Fruit fly (Drosophila melanogaster) whole organism: ENCODE results near the gene CG43291.

Experiments used
- CG8478 ChIP-seq: fragments of >200 bp; optimal IDR thresholded peaks from 2 replicates; lab custom pipeline; 2018; ENCODE audit warnings: inconsistent platforms
- Dll ChIP-seq: fragments of >200 bp; optimal IDR thresholded peaks from 2 replicates; lab custom pipeline; 2017
- EcR ChIP-seq, 2 experiments: fragments of >200 bp; optimal IDR thresholded peaks; 2 replicates each; lab custom pipeline; 2017; ENCODE audit warnings: missing biosample characterization in 2 of 2, missing genetic modification characterization in 2 of 2, missing genetic modification reagents in 2 of 2
- pan ChIP-seq: fragments of >200 bp; optimal IDR thresholded peaks from 2 replicates; lab custom pipeline; 2017
- psq ChIP-seq: fragments of >200 bp; optimal IDR thresholded peaks from 2 replicates; lab custom pipeline; 2017
- usp ChIP-seq: fragments of >200 bp; optimal IDR thresholded peaks from 2 replicates; lab custom pipeline; 2017; ENCODE audit warnings: missing biosample characterization, missing genetic modification characterization, mixed read lengths

CG43291 gene

DNA sequence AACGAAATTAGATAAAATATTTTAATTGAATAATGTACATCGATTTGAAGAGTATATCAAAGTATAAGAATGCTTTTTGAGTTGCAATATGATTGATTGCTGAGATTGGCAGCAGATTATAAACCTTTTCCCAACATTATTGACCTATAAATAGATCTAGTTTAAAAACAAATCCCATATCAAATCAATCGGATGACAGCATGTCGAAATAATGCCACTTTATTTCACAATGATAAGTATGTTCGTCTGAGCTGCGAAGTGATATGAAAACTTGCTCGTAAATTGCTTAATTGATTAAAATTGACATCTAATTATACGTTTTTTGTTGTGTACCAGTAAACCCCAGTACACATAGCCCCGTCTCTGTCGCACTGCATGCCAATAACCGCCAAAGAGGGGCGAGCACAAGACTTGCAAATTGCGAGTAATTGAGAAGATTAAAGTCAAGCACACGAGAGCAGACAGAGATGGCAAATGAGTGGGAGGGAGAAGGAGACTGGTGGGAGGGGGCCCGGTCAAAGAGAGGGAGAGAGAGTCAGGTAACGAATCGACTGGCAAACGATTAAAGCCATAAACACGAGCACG, 38.7 kb upstream of the CG43291 start:
- TF ChIP-seq EcR (GFP tag; optimal IDR thresholded peaks at IDR 0.05; lab: Kevin White, UChicago), result no peak
- TF ChIP-seq CG8478 (lab: Kevin White, UChicago), result no peak
- peak; percentile 27 for TF ChIP-seq Dll (lab: Kevin White, UChicago)

DNA sequence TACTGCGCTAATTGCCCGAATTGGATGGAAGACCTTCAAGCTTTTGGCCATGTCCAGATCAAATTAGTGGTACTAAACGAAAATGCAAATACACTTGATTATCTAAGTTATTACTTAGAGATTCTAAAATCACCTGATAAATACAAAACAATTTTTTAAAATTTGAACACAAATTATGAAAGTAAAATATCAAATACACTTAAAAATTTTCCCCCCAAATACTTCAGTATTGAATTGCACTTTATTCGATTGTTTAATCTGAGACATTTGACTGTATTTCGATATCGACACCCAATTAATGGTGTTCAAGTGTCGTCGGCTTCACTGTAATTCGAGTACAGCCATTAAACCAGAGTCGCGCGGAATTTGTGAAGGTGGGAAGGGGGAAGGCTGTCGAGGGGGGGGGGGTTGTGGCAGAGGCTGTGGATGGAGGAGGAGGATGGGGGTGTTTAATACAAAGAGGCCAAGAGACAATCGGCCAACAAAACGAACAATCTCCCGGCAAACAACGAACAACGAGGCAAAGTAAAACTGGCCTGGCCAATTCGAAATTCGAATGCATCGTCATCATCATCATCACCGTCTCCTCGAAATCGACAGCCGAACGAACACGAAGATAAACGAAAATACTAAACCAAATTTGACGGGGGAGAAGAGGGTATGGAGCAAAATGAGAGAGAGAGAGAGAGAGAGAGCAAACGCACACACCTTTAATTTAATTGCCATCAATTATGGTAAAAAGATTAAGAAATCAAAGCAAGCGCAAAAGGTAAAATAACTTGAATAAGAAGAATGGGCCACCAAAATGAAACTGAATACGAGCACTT, 38.0 kb upstream of the CG43291 start:
- TF ChIP-seq Dll (lab: Kevin White, UChicago) (no peak), CG8478 (lab: Kevin White, UChicago) (no peak), EcR (GFP tag; optimal IDR thresholded peaks at IDR 0.05; lab: Kevin White, UChicago) (no peak), psq (lab: Kevin White, UChicago) (no peak), pan (no peak), usp (GFP tag; lab: Kevin White, UChicago) (no peak)

DNA sequence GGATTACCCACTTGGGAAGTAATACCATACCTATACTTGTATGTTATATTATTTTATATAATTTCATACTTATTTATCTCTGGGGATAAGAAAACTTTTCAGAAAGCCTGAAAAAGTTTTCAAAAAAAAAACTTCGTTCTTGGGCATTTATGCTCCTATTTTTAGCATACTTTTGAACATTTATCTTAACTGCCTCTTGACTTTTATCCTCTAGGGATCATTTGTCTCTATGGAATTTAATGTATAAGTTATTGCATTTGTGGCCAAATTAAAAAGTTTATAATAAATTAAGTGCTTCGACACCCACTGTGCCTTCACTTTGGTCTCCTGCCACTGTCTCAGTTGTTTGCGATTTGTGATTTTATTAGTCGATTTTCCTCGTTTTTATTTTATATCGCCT, 35.8 kb upstream of the CG43291 start:
- TF ChIP-seq EcR (GFP tag; optimal IDR thresholded peaks at IDR 0.05; lab: Kevin White, UChicago), result no peak
- no peak for TF ChIP-seq usp (GFP tag; lab: Kevin White, UChicago)
- no peak for TF ChIP-seq CG8478 (lab: Kevin White, UChicago)
- no peak for TF ChIP-seq pan
- no peak for TF ChIP-seq psq (lab: Kevin White, UChicago)
- no peak for TF ChIP-seq Dll (lab: Kevin White, UChicago)

DNA sequence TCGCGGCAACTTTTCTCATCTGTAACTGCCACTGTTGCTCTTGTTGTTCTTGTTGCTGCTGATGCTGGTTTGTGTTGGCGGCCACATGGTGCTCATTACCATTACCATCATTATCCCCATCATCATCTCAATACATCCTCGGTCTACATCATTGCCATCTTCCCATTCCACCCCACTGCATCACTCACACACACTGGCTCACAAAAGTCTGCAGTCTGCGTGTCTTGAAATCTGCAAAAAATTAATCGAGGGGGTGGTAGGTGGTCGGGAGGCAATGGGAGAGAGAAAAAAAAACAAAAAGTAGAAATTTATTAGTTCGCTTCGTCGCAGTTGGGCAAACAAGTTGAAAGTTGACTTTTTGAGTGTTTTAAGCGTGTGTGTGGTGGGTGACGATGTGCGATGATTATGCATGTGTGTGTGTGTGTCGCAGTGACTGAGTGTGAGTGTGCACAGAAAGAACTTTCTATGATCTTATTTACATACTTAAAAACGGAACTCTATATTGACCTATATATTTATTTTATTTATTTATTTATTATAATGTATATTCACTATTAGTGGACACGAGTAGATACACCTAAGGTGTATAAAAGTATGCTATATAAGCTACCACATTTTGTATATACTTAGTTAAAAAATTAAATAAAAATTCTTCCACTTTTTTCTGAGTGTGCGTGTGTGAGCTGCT, 35.0 kb upstream of the CG43291 start:
- TF ChIP-seq Dll (lab: Kevin White, UChicago) (no peak), usp (GFP tag; lab: Kevin White, UChicago) (no peak), EcR (GFP tag; optimal IDR thresholded peaks at IDR 0.05; lab: Kevin White, UChicago) (no peak), psq (lab: Kevin White, UChicago) (no peak), pan (no peak)

DNA sequence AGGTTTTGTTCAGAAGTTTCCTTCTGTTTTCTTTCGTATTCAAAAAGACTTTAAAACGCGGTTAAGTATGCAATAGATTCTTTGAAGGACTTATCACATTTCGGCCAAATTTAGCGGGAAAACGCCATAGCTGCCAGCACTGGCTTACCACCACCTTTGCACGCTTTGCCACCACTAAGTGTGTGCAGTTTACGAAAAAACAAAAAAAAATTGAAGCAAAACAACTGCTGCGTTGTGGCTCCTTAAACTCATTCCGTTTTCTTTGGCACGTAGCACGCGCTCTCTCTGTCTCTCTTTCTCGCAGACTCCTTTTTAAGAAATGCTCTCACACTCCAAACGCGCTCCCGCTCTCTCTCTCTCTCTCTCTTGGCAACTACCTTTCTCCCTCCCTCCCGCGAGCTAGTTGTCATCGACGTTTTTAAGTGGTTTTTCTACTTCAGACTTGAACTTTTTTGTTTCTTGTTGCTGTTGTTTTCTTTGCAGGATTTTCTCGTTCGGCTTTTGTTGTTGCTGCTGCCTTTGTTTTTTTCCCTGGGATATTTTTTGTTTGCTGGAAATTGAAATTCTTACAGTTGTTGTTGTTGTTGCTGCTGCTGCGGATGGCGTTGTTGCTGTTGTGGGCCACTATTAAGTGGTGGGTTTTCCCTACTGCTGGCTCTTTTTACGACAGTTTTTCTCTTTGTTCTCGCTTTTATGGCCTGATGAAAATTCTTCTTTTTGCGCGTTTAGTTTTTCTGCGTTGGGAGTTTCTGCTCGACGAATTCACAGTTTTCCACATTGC, 34.2 kb upstream of the CG43291 start:
- TF ChIP-seq EcR (GFP tag; optimal IDR thresholded peaks at IDR 0.05; lab: Kevin White, UChicago) (no peak), Dll (lab: Kevin White, UChicago) (peak; percentile 67), usp (GFP tag; lab: Kevin White, UChicago) (no peak), CG8478 (lab: Kevin White, UChicago) (no peak)

DNA sequence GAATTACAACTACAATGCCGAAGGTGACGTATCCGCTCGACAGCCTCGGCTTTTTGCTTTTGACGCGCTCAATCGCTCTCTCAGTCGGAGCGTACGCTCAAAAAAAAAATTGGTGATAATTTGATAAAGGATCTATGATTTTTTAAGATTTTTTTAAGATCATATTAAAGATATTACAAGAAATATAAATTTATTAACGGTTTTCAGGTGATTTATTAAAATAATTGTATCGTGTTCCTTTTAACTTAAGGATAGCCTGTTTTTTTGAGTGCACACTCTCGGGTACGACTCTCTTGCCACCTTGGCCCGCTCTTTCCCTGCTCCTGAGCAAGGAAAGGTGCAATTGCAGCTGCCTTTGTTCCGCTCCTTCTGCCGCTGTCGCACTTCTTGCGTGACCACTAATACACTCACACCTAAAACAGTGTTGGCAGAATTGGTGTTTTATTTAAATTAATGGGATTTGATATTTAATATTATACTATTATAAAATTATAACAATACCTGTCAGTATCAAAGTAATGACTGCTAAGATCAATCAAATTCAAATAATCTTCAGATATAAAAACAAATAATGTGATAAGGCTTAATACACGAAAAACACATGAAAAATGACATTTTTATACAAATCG, 33.5 kb upstream of the CG43291 start:
- no peak for TF ChIP-seq pan
- no peak for TF ChIP-seq usp (GFP tag; lab: Kevin White, UChicago)

DNA sequence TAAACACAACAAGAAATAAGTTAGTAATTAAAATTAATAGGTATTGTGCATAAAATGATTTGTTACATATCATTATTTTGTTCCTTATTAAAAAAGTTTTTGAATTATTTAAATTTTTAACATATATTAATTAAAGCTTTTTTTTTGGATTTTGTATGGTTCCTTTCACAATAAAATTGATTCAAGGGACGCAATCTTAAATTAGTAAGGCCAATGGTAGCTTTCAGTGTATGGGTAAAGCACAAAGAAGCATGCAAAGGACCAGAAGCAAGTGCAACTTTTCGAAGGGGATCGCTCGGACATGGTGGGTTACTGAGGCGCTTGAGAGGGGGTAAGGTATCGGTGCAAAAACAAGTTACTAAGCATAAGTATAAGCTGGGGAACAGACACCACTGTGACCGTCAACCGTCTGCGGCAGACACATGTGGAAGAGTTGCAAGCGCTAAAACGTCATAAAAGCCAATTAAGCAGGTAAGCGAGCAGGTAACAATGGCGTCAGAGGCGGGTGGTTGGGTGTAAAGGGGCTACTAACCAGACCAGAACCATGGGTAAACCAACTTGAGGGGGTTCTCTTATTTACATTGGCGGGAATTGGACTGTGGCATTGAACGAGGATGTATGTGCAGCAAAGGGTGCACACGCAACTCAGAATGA, 31.2 kb upstream of the CG43291 start:
- TF ChIP-seq CG8478 (lab: Kevin White, UChicago) (no peak), pan (no peak), Dll (lab: Kevin White, UChicago) (peak; percentile 56)

DNA sequence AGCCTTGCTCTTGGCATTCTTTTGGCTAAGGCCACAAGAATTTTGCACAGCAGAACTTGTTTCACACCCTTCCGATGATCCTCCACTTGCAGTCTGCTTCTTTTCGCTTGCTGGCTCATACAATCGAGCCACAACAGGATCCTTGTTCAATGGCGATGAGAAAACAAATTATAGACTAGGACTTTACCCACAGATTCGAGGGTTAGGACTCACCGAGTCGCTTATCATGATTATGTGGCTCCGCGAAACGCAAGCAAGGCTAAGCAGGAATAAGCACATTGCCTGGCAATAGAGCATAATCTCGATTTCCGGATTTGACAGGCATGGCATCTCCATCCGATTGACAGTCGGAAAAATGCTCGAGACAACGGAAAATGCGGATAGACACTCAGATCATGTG, 17.6 kb upstream of the CG43291 start, which contains the start of the genes CG14839 and CG14841:
Gene CG14839 (plus strand): TSS at position 301 of the 400 bp plus-strand sequence.
Gene CG14841 (minus strand): TSS at position 332 of the 400 bp plus-strand sequence.
- no peak for TF ChIP-seq psq (lab: Kevin White, UChicago)
- no peak for TF ChIP-seq pan
- TF ChIP-seq Dll (lab: Kevin White, UChicago), result no peak
- TF ChIP-seq EcR (GFP tag; optimal IDR thresholded peaks at IDR 0.05; lab: Kevin White, UChicago), result no peak

DNA sequence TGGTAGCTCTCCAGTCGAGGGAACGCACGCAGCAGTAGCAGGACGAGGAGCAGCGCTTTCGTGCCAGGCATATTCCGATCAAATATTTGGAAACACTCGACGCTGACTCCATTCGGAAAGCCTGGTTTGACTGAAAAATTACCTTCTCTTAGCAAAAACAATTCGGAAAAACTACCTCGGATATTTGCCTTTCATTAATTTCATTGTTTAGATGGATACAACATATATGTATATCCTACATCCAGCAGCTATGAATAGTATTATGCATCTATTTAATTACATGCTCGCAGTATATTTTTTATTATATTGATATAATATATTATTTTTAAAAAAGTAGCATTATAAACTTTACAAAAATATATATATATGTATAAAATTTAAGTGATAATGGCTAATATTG, 16.6 kb upstream of the CG43291 start, which contains the start of gene CG14840:
Gene CG14840 (minus strand): TSS at position 101 of the 400 bp plus-strand sequence.
- TF ChIP-seq usp (GFP tag; lab: Kevin White, UChicago) (no peak), Dll (lab: Kevin White, UChicago) (no peak), pan (no peak), CG8478 (lab: Kevin White, UChicago) (no peak), EcR (GFP tag; optimal IDR thresholded peaks at IDR 0.05; lab: Kevin White, UChicago) (no peak), psq (lab: Kevin White, UChicago) (no peak)

DNA sequence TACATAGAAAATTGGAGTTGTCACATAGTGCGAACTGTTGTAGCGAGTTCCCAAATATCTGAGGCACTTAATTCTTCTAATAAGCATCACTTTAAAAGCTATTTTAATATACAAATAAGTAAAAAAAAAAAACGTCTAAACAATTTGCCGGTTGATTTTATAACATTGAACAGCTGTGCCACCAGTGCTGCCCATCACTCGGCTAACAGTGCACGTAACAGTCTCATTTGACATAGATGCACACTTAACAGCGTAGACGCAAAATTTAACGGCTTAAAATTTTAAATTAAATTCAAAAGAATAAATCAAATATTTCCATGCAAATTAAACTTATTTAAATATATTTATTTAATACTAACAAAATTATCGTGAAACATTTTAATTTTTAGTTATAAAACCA, 15.3 kb upstream of the CG43291 start, which contains the start of gene MetRS-m:
Gene MetRS-m (minus strand): TSS at position 171 of the 400 bp plus-strand sequence.
- no peak for TF ChIP-seq usp (GFP tag; lab: Kevin White, UChicago)
- no peak for TF ChIP-seq pan
- TF ChIP-seq psq (lab: Kevin White, UChicago), result no peak
- TF ChIP-seq CG8478 (lab: Kevin White, UChicago), result no peak
- no peak for TF ChIP-seq EcR (GFP tag; optimal IDR thresholded peaks at IDR 0.05; lab: Kevin White, UChicago)
- TF ChIP-seq Dll (lab: Kevin White, UChicago), result no peak
